Worm (Caenorhabditis elegans) whole organism, L2 larva: ENCODE measurements around the gene R107.2.

Source experiments
- ZK546.5 ChIP-seq: sonication (generic microtip); optimal IDR thresholded peaks from 2 replicates; lab custom pipeline; 2017; ENCODE audit warnings: missing biosample characterization, missing genetic modification characterization
- elt-3 ChIP-seq: sonication (generic microtip); optimal IDR thresholded peaks from 2 replicates; lab custom pipeline; 2017; ENCODE audit warnings: missing biosample characterization, missing genetic modification characterization
- fos-1 ChIP-seq: fragments of 150-350 bp; optimal IDR thresholded peaks from 2 replicates; lab custom pipeline; 2014; ENCODE audit warnings: missing biosample characterization, missing genetic modification characterization
- lsy-2 ChIP-seq, 2 experiments: fragments of 150-350 bp in 1 of 2; sonication (generic microtip) in 1 of 2; optimal IDR thresholded peaks; 2 replicates each; lab custom pipeline; 2014 to 2017; ENCODE audit warnings: missing biosample characterization in 2 of 2, missing genetic modification characterization in 2 of 2
- nhr-10 ChIP-seq: sonication (generic microtip); optimal IDR thresholded peaks from 2 replicates; lab custom pipeline; 2017; ENCODE audit warnings: missing biosample characterization, missing genetic modification characterization
- nhr-237 ChIP-seq: fragments of 150-350 bp; optimal IDR thresholded peaks from 2 replicates; lab custom pipeline; 2014; ENCODE audit warnings: missing biosample characterization, missing genetic modification characterization
- unc-55 ChIP-seq: fragments of 150-350 bp; sonication (generic microtip); optimal IDR thresholded peaks from 3 replicates; lab custom pipeline; 2014; ENCODE audit warnings: missing biosample characterization, missing genetic modification reagents, missing genetic modification characterization
- unc-62 ChIP-seq: fragments of 150-350 bp; optimal IDR thresholded peaks from 2 replicates; lab custom pipeline; 2014; ENCODE audit warnings: missing biosample characterization, missing genetic modification reagents, missing genetic modification characterization

DNA sequence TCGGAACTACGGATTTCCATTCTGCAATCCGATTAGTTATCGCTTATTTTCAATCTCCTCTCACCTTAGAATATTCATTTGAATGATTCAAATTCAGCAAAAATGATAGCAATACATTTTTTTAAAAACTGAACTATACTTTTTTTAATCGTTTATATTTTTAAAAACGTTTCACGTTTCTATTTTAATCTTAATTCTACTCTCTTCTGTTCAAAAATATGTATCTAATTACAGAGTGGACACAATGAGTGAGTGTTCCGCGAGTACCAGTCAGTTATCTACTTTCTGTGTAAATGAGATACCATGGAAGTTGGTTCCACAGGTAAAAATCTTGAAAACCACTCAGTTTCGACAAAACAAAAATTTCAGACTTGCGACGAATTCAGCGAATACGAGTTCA is 43.2 kb downstream of the R107.2 start, which contains the start of the genes F59B2.15 and zif-1:
- TF ChIP-seq ZK546.5 (tag; lab: Kevin White, UChicago): no peak
- no peak for TF ChIP-seq unc-55
- no peak for TF ChIP-seq nhr-10 (tag; lab: Kevin White, UChicago)
- TF ChIP-seq nhr-237 (tag; lab: Kevin White, UChicago): no peak
- no peak for TF ChIP-seq elt-3 (tag; lab: Kevin White, UChicago)
- no peak for TF ChIP-seq fos-1
- TF ChIP-seq lsy-2 (tag; optimal IDR thresholded peaks at IDR 0.05; lab: Kevin White, UChicago): no peak
- no peak for TF ChIP-seq unc-62
